Worm (Caenorhabditis elegans) whole organism, early embryonic: Measurements from ENCODE around the gene Y49F6B.12.

Source experiments
- ets-7 ChIP-seq: sonication (generic microtip); optimal IDR thresholded peaks from 2 replicates; lab custom pipeline; 2016; ENCODE audit warnings: missing genotype, missing genetic modification characterization, missing compliant biosample characterization
- tbx-11 ChIP-seq: fragments of 200-800 bp; sonication (Bioruptor generic); IDR thresholded peaks from 2 replicates; pipeline ENCODE4 v1.3.6; 2022; ENCODE audit warnings: missing genetic modification characterization, missing compliant biosample characterization

DNA sequence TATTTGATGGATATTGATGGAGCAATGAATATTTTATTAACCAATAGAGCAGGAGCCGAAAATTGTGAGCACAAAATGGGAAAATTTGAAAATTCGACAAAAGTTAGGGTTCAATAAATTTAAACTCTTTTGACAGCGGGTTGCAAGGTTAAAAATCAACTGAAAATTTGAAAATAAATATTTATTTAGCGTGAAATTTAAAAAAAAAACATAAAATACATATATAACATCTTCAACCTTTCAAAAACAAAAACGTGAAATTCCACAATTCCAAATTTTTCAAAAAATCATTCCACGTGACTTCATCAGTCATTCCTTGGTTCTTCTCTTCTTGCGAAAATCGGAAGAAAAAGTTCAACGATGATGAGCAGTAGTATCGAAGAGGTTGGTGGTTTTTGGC lies 42.8 kb downstream of the Y49F6B.12 start, which contains the start of gene C16C8.18:
- TF ChIP-seq ets-7 (tag; lab: Kevin White, UChicago) = no peak
- TF ChIP-seq tbx-11 (GFP tag; lab: Robert Waterston, UW) = no peak
